Fruit fly (Drosophila melanogaster) whole organism, embryonic: ENCODE measurements around the gene Tbc1d22.

ENCODE experiments used
- B-H2 ChIP-seq: fragments of 200-800 bp; sonication (Bioruptor generic); optimal IDR thresholded peaks from 2 replicates; lab custom pipeline; 2018; ENCODE audit warnings: missing biosample characterization, mild to moderate bottlenecking, missing genetic modification characterization
- CG11093 ChIP-seq: fragments of 200-800 bp; sonication (Bioruptor generic); IDR thresholded peaks from 3 replicates; pipeline ENCODE4 v1.3.6; 2022; ENCODE audit warnings: missing biosample characterization, missing genetic modification characterization
- CG12219 ChIP-seq: fragments of 200-800 bp; sonication (Bioruptor generic); optimal IDR thresholded peaks from 3 replicates; lab custom pipeline; 2018; ENCODE audit warnings: missing biosample characterization, mild to moderate bottlenecking, missing genetic modification characterization
- CG16863 ChIP-seq: fragments of 200-800 bp; sonication (Bioruptor generic); optimal IDR thresholded peaks from 3 replicates; lab custom pipeline; 2016; ENCODE audit warnings: missing biosample characterization, missing genetic modification characterization
- CG2120 ChIP-seq: fragments of 200-800 bp; sonication (Bioruptor generic); optimal IDR thresholded peaks from 3 replicates; lab custom pipeline; 2016; ENCODE audit warnings: missing biosample characterization, missing genetic modification characterization
- CG2202 ChIP-seq: fragments of 200-800 bp; sonication (Bioruptor generic); optimal IDR thresholded peaks from 2 replicates; lab custom pipeline; 2018; ENCODE audit warnings: missing biosample characterization, mild to moderate bottlenecking, missing genetic modification characterization
- CG2678 ChIP-seq: fragments of 200-800 bp; sonication (Bioruptor generic); optimal IDR thresholded peaks from 3 replicates; lab custom pipeline; 2019; ENCODE audit warnings: missing biosample characterization, mild to moderate bottlenecking, missing genetic modification characterization, moderate library complexity
- CG4360 ChIP-seq: fragments of 200-800 bp; sonication (Bioruptor generic); IDR thresholded peaks from 2 replicates; pipeline ENCODE4 v1.3.6; 2022; ENCODE audit warnings: missing biosample characterization, missing genetic modification characterization
- CG6654 ChIP-seq: fragments of 200-800 bp; sonication (Bioruptor generic); optimal IDR thresholded peaks from 2 replicates; lab custom pipeline; 2017; ENCODE audit warnings: missing biosample characterization, mild to moderate bottlenecking, missing genetic modification characterization
- CG7556 ChIP-seq: fragments of 200-800 bp; sonication (Bioruptor generic); optimal IDR thresholded peaks from 2 replicates; lab custom pipeline; 2017; ENCODE audit warnings: missing biosample characterization, mild to moderate bottlenecking, missing genetic modification characterization
- CG8388 ChIP-seq: fragments of 200-800 bp; sonication (Bioruptor generic); optimal IDR thresholded peaks from 2 replicates; lab custom pipeline; 2019; ENCODE audit warnings: missing biosample characterization, mild to moderate bottlenecking, missing genetic modification characterization, moderate library complexity
- CG8478 ChIP-seq: fragments of >200 bp; optimal IDR thresholded peaks from 2 replicates; lab custom pipeline; 2018
- CG9876 ChIP-seq: fragments of 200-800 bp; sonication (Bioruptor generic); optimal IDR thresholded peaks from 2 replicates; lab custom pipeline; 2016; ENCODE audit warnings: missing biosample characterization, missing genetic modification characterization
- ERR ChIP-seq: fragments of 200-800 bp; sonication (Bioruptor generic); optimal IDR thresholded peaks from 2 replicates; lab custom pipeline; 2016; ENCODE audit warnings: missing biosample characterization, missing genetic modification characterization
- Ets65A ChIP-seq: fragments of 200-800 bp; sonication (Bioruptor generic); peaks from one replicate; lab custom pipeline; 2016; ENCODE audit warnings: missing biosample characterization, missing genetic modification characterization
- Gsc ChIP-seq: fragments of 200-800 bp; sonication (Bioruptor generic); IDR thresholded peaks from 2 replicates; pipeline ENCODE4 v1.3.6; 2022; ENCODE audit warnings: missing biosample characterization, missing genetic modification characterization
- H2.0 ChIP-seq: fragments of 200-800 bp; sonication (Bioruptor generic); IDR thresholded peaks from 2 replicates; pipeline ENCODE4 v1.3.6; 2022; ENCODE audit warnings: missing biosample characterization, missing genetic modification characterization
- Hr39 ChIP-seq: fragments of >200 bp; optimal IDR thresholded peaks from 2 replicates; lab custom pipeline; 2017
- Jarid2 ChIP-seq: fragments of 200-800 bp; sonication (Bioruptor generic); optimal IDR thresholded peaks from 3 replicates; lab custom pipeline; 2017; ENCODE audit warnings: mild to moderate bottlenecking, missing biosample characterization, missing genetic modification reagents, missing genetic modification characterization
- Lpt ChIP-seq: fragments of >200 bp; optimal IDR thresholded peaks from 2 replicates; lab custom pipeline; 2018; ENCODE audit warnings: missing biosample characterization, missing genetic modification characterization
- Mad ChIP-seq: fragments of 200-800 bp; sonication (Bioruptor generic); optimal IDR thresholded peaks from 2 replicates; lab custom pipeline; 2016; ENCODE audit warnings: missing biosample characterization, missing genetic modification characterization
- Oaz ChIP-seq: fragments of 200-800 bp; sonication (Bioruptor generic); IDR thresholded peaks from 2 replicates; pipeline ENCODE4 v1.3.6; 2022; ENCODE audit warnings: missing biosample characterization, missing genetic modification characterization
- Ravus ChIP-seq: fragments of 200-800 bp; sonication (Bioruptor generic); IDR thresholded peaks from 2 replicates; pipeline ENCODE4 v1.3.6; 2022; ENCODE audit warnings: missing biosample characterization, missing genetic modification characterization
- Rfx ChIP-seq: fragments of 200-800 bp; sonication (Bioruptor generic); IDR thresholded peaks from 2 replicates; pipeline ENCODE4 v1.3.6; 2022; ENCODE audit warnings: missing biosample characterization, missing genetic modification characterization
- Ssrp ChIP-seq: fragments of 200-800 bp; sonication (Bioruptor generic); optimal IDR thresholded peaks from 2 replicates; lab custom pipeline; 2018; ENCODE audit warnings: missing biosample characterization, mild to moderate bottlenecking, missing genetic modification characterization, moderate library complexity
- Tbp ChIP-seq: fragments of >200 bp; optimal IDR thresholded peaks from 2 replicates; lab custom pipeline; 2018; ENCODE audit warnings: missing biosample characterization, missing genetic modification characterization
- Vsx1 ChIP-seq: fragments of 200-800 bp; sonication (Bioruptor generic); optimal IDR thresholded peaks from 2 replicates; lab custom pipeline; 2017; ENCODE audit warnings: missing biosample characterization, mild to moderate bottlenecking, missing genetic modification characterization, missing genetic modification reagents
- amos ChIP-seq: fragments of 200-800 bp; sonication (Bioruptor generic); IDR thresholded peaks from 2 replicates; pipeline ENCODE4 v1.3.6; 2022; ENCODE audit warnings: missing biosample characterization, missing genetic modification characterization; ENCODE audit not compliant: partially characterized antibody
- aop ChIP-seq: fragments of 200-800 bp; sonication (Bioruptor generic); IDR thresholded peaks from 2 replicates; pipeline ENCODE4 v1.3.6; 2022; ENCODE audit warnings: missing biosample characterization, missing genetic modification characterization
- btn ChIP-seq: fragments of 200-800 bp; sonication (Bioruptor generic); optimal IDR thresholded peaks from 2 replicates; lab custom pipeline; 2016; ENCODE audit warnings: missing biosample characterization, missing genetic modification characterization
- chinmo ChIP-seq: fragments of 200-800 bp; sonication (Bioruptor generic); IDR thresholded peaks from 4 replicates; pipeline ENCODE4 v1.3.6; 2022; ENCODE audit warnings: missing biosample characterization, missing genetic modification characterization; ENCODE audit not compliant: partially characterized antibody
- da ChIP-seq: fragments of 200-800 bp; sonication (Bioruptor generic); optimal IDR thresholded peaks from 2 replicates; lab custom pipeline; 2016; ENCODE audit warnings: missing biosample characterization, missing genetic modification characterization
- danr ChIP-seq: fragments of 200-800 bp; sonication (Bioruptor generic); IDR thresholded peaks from 2 replicates; pipeline ENCODE4 v1.3.6; 2022; ENCODE audit warnings: missing biosample characterization, missing genetic modification characterization
- dimm ChIP-seq: fragments of 200-800 bp; sonication (Bioruptor generic); IDR thresholded peaks from 2 replicates; pipeline ENCODE4 v1.3.6; 2022; ENCODE audit warnings: missing biosample characterization, missing genetic modification characterization
- disco-r ChIP-seq: fragments of 200-800 bp; sonication (Bioruptor generic); optimal IDR thresholded peaks from 2 replicates; lab custom pipeline; 2016; ENCODE audit warnings: missing biosample characterization, missing genetic modification characterization
- en ChIP-seq: fragments of 200-800 bp; sonication (Bioruptor generic); optimal IDR thresholded peaks from 2 replicates; lab custom pipeline; 2016; ENCODE audit warnings: missing biosample characterization, missing genetic modification characterization
- fru ChIP-seq: fragments of >200 bp; optimal IDR thresholded peaks from 2 replicates; lab custom pipeline; 2017
- gcm ChIP-seq: fragments of 200-800 bp; sonication (Bioruptor generic); optimal IDR thresholded peaks from 2 replicates; lab custom pipeline; 2019; ENCODE audit warnings: missing biosample characterization, mild to moderate bottlenecking, missing genetic modification characterization, moderate library complexity
- ham ChIP-seq: fragments of 200-800 bp; sonication (Bioruptor generic); IDR thresholded peaks from 2 replicates; pipeline ENCODE4 v1.3.6; 2022; ENCODE audit warnings: missing biosample characterization, missing genetic modification characterization
- her ChIP-seq: fragments of 200-800 bp; sonication (Bioruptor generic); optimal IDR thresholded peaks from 2 replicates; lab custom pipeline; 2016; ENCODE audit warnings: missing biosample characterization, missing genetic modification characterization
- ind ChIP-seq: fragments of 200-800 bp; sonication (Bioruptor generic); optimal IDR thresholded peaks from 3 replicates; lab custom pipeline; 2016; ENCODE audit warnings: missing biosample characterization, missing genetic modification characterization
- insv ChIP-seq, 2 experiments: fragments of 200-800 bp; sonication (Bioruptor generic); optimal IDR thresholded peaks; 3 replicates each; lab custom pipeline; 2016 to 2018; ENCODE audit warnings: missing biosample characterization in 2 of 2, missing genetic modification characterization in 2 of 2
- jigr1 ChIP-seq: fragments of 200-800 bp; sonication (Bioruptor generic); IDR thresholded peaks from 3 replicates; pipeline ENCODE4 v1.3.6; 2022; ENCODE audit warnings: missing biosample characterization, missing genetic modification characterization
- kah ChIP-seq: fragments of 200-800 bp; sonication (Bioruptor generic); optimal IDR thresholded peaks from 2 replicates; lab custom pipeline; 2018; ENCODE audit warnings: missing biosample characterization, mild to moderate bottlenecking, missing genetic modification characterization
- kni ChIP-seq: fragments of 200-800 bp; sonication (Bioruptor generic); optimal IDR thresholded peaks from 3 replicates; lab custom pipeline; 2017; ENCODE audit warnings: mild to moderate bottlenecking, missing biosample characterization, missing genetic modification reagents, missing genetic modification characterization
- lbe ChIP-seq: fragments of 200-800 bp; sonication (Bioruptor generic); optimal IDR thresholded peaks from 2 replicates; lab custom pipeline; 2016; ENCODE audit warnings: missing biosample characterization, mild to moderate bottlenecking, missing genetic modification characterization
- lmd ChIP-seq: fragments of 200-800 bp; sonication (Bioruptor generic); IDR thresholded peaks from 2 replicates; pipeline ENCODE4 v1.3.6; 2022; ENCODE audit warnings: missing biosample characterization, missing genetic modification characterization
- psq ChIP-seq: fragments of 200-800 bp; sonication (Bioruptor generic); optimal IDR thresholded peaks from 2 replicates; lab custom pipeline; 2017; ENCODE audit warnings: missing biosample characterization, missing genetic modification characterization
- pzg ChIP-seq: fragments of 200-800 bp; sonication (Bioruptor generic); optimal IDR thresholded peaks from 3 replicates; lab custom pipeline; 2018; ENCODE audit warnings: missing biosample characterization, mild to moderate bottlenecking, missing genetic modification characterization, moderate library complexity
- sim ChIP-seq: fragments of 200-800 bp; sonication (Bioruptor generic); IDR thresholded peaks from 2 replicates; pipeline ENCODE4 v1.3.6; 2022; ENCODE audit warnings: missing biosample characterization, missing genetic modification characterization
- sqz ChIP-seq: fragments of 200-800 bp; sonication (Bioruptor generic); optimal IDR thresholded peaks from 3 replicates; lab custom pipeline; 2018; ENCODE audit warnings: missing biosample characterization, mild to moderate bottlenecking, missing genetic modification characterization
- tx ChIP-seq: fragments of 200-800 bp; sonication (Bioruptor generic); optimal IDR thresholded peaks from 2 replicates; lab custom pipeline; 2016; ENCODE audit warnings: missing biosample characterization, missing genetic modification characterization
- usp ChIP-seq: fragments of >200 bp; optimal IDR thresholded peaks from 2 replicates; lab custom pipeline; 2017; ENCODE audit warnings: missing biosample characterization, missing genetic modification characterization
- yki ChIP-seq: fragments of >200 bp; optimal IDR thresholded peaks from 3 replicates; lab custom pipeline; 2018
- zf30C ChIP-seq: fragments of 200-800 bp; sonication (Bioruptor generic); optimal IDR thresholded peaks from 3 replicates; lab custom pipeline; 2018; ENCODE audit warnings: missing biosample characterization, mild to moderate bottlenecking, missing genetic modification characterization

The Tbc1d22 gene

dm6 chr3R:21118784-21119183 is 16.8 kb downstream of the Tbc1d22 start, which contains the start of gene Bdbt (continued):
- no peak for TF ChIP-seq sqz (GFP tag; lab: Kevin White, UChicago)
- TF ChIP-seq Rfx (GFP tag; lab: Robert Waterston, UW): peak; percentile 25; the same call in 1 of the 2 replicates
- TF ChIP-seq kni (GFP tag; lab: Kevin White, UChicago): no peak
- TF ChIP-seq H2.0 (GFP tag; lab: Robert Waterston, UW): peak; percentile 11; the same call in 1 of the 2 replicates
- TF ChIP-seq CG11093 (GFP tag; lab: Robert Waterston, UW): no peak
- TF ChIP-seq B-H2 (GFP tag; lab: Kevin White, UChicago): no peak
- no peak for TF ChIP-seq CG8478 (lab: Kevin White, UChicago)
- TF ChIP-seq en (GFP tag; lab: Kevin White, UChicago): no peak
- peak; percentile 90 for TF ChIP-seq chinmo
- no peak for TF ChIP-seq insv (GFP tag; optimal IDR thresholded peaks at IDR 0.05; lab: Kevin White, UChicago)
- no peak for TF ChIP-seq aop
- TF ChIP-seq Hr39 (lab: Kevin White, UChicago): no peak
- no peak for TF ChIP-seq danr
- no peak for TF ChIP-seq jigr1 (GFP tag; lab: Robert Waterston, UW)
- no peak for TF ChIP-seq CG12219 (GFP tag; lab: Kevin White, UChicago)
- TF ChIP-seq CG2678 (tag; lab: Kevin White, UChicago): no peak
- TF ChIP-seq Oaz (GFP tag; lab: Robert Waterston, UW): no peak
- TF ChIP-seq ind (GFP tag; lab: Kevin White, UChicago): peak; percentile 41
- no peak for TF ChIP-seq Tbp
- no peak for TF ChIP-seq CG7556 (GFP tag; lab: Kevin White, UChicago)
- no peak for TF ChIP-seq gcm
- TF ChIP-seq CG2202 (tag; lab: Kevin White, UChicago): no peak
- no peak for TF ChIP-seq Ravus (GFP tag; lab: Robert Waterston, UW)
- TF ChIP-seq fru (lab: Kevin White, UChicago): no peak
- no peak for TF ChIP-seq Jarid2
- no peak for TF ChIP-seq CG6654
- TF ChIP-seq dimm: no peak
- TF ChIP-seq tx (GFP tag; lab: Kevin White, UChicago): no peak
- TF ChIP-seq her (GFP tag; lab: Kevin White, UChicago): no peak
- no peak for TF ChIP-seq ERR (GFP tag; lab: Kevin White, UChicago)
- TF ChIP-seq ham (GFP tag; lab: Robert Waterston, UW): no peak
- no peak for TF ChIP-seq lmd
- TF ChIP-seq CG8388: no peak
- no peak for TF ChIP-seq yki (lab: Kevin White, UChicago)
- no peak for TF ChIP-seq Vsx1 (GFP tag; lab: Kevin White, UChicago)
- TF ChIP-seq psq: no peak
- no peak for TF ChIP-seq CG4360 (GFP tag; lab: Robert Waterston, UW)
- TF ChIP-seq zf30C: no peak
- TF ChIP-seq amos (GFP tag; lab: Robert Waterston, UW): peak; percentile 68
- no peak for TF ChIP-seq lbe (GFP tag; lab: Kevin White, UChicago)
- no peak for TF ChIP-seq kah
- TF ChIP-seq CG16863 (GFP tag; lab: Kevin White, UChicago): no peak
- peak; percentile 32 for TF ChIP-seq Ets65A (GFP tag; lab: Kevin White, UChicago)
- no peak for TF ChIP-seq Lpt (GFP tag; lab: Kevin White, UChicago)
- TF ChIP-seq btn: no peak
- peak; percentile 83 for TF ChIP-seq pzg (GFP tag; lab: Kevin White, UChicago)
- no peak for TF ChIP-seq Mad (GFP tag; lab: Kevin White, UChicago)
- peak; percentile 32 for TF ChIP-seq Ssrp (tag; lab: Kevin White, UChicago)
- TF ChIP-seq usp: no peak
- no peak for TF ChIP-seq CG9876 (GFP tag; lab: Kevin White, UChicago)
- TF ChIP-seq disco-r (GFP tag; lab: Kevin White, UChicago): no peak
- TF ChIP-seq sim (GFP tag; lab: Robert Waterston, UW): no peak
- no peak for TF ChIP-seq Gsc
- no peak for TF ChIP-seq da
- TF ChIP-seq CG2120 (GFP tag; lab: Kevin White, UChicago): peak; percentile 69
